Worm (Caenorhabditis elegans): ENCODE data around the gene appg-2.

ce11 chrII:8853238-8853637 is 52.3 kb downstream of the appg-2 start:
- TF ChIP-seq bed-1 (GFP tag; IDR thresholded peaks at IDR 0.05) (no peak), die-1 (tag; optimal IDR thresholded peaks at IDR 0.05) (no peak), dpff-1 (tag; optimal IDR thresholded peaks at IDR 0.05) (no peak), tlf-1 (GFP tag; optimal IDR thresholded peaks at IDR 0.05) (no peak), ama-1 (optimal IDR thresholded peaks at IDR 0.05) (no peak), ama-1 (GFP tag; optimal IDR thresholded peaks at IDR 0.05) (no peak), nhr-90 (tag; optimal IDR thresholded peaks at IDR 0.05) (no peak), tbx-9 (tag; optimal IDR thresholded peaks at IDR 0.05; ENCODE audit: borderline replicate concordance) (no peak), madf-8 (GFP tag; conservative IDR thresholded peaks at IDR 0.05) (no peak), ets-4 (GFP tag; optimal IDR thresholded peaks at IDR 0.05) (no peak), F10E7.11 (tag; optimal IDR thresholded peaks at IDR 0.05) (no peak), repo-1 (tag; optimal IDR thresholded peaks at IDR 0.05) (no peak)
